Worm (Caenorhabditis elegans): ENCODE results near the gene Y68A4B.3.
"Not testable (repeated sequence)": the region's sequence is repeated elsewhere in the genome, so short reads cannot be mapped to it uniquely, and the experiment has no call there.

The Y68A4B.3 gene

ce11 chrV:17258868-17259267 lies 16.4 kb upstream of the Y68A4B.3 start, which contains the start of gene fbxa-85:
fbxa-85 (plus strand) TSS chrV:17259168.
- TF ChIP-seq ama-1 (optimal IDR thresholded peaks at IDR 0.05): no peak
- no peak for TF ChIP-seq skn-1 (tag; optimal IDR thresholded peaks at IDR 0.05)
- no peak for TF ChIP-seq nhr-10 (tag; optimal IDR thresholded peaks at IDR 0.05)
- TF ChIP-seq sma-3 (GFP tag; optimal IDR thresholded peaks at IDR 0.05): no peak
- no peak for TF ChIP-seq nhr-12 (tag; optimal IDR thresholded peaks at IDR 0.05)
- TF ChIP-seq nhr-25 (tag; optimal IDR thresholded peaks at IDR 0.05): no peak
- TF ChIP-seq nhr-23 (tag; optimal IDR thresholded peaks at IDR 0.05): no peak
- TF ChIP-seq ZK546.5 (tag; optimal IDR thresholded peaks at IDR 0.05): no peak
- no peak for TF ChIP-seq F13H6.1 (tag; optimal IDR thresholded peaks at IDR 0.05)
- TF ChIP-seq ceh-82 (tag; optimal IDR thresholded peaks at IDR 0.05): no peak
- no peak for TF ChIP-seq elt-1 (tag; optimal IDR thresholded peaks at IDR 0.05)
- TF ChIP-seq peb-1 (tag; optimal IDR thresholded peaks at IDR 0.05): no peak
- TF ChIP-seq snpc-4 (tag; optimal IDR thresholded peaks at IDR 0.05): no peak
- TF ChIP-seq nhr-11 (tag; optimal IDR thresholded peaks at IDR 0.05): no peak
- TF ChIP-seq Y55F3AM.14 (GFP tag; optimal IDR thresholded peaks at IDR 0.05): no peak
- no peak for TF ChIP-seq gmeb-1 (tag; optimal IDR thresholded peaks at IDR 0.05)

DNA sequence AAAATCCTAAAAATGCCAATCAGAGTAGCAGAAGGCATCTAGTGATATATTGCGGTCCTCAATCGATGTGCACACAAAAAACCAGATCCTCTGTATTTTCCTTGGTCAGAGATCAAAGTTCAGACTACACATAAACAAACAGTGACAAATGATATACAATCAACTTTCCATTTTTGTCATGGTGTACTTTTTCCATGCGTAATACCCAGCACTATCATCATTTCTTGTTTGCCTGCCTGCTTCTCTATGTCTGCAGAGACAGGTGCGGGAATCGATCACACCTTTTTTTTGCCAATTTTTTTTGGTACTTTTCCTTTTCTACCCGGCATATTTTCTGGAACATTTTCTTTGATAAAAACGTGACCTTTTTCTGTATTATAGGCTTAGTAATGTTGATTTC lies 15.8 kb upstream of the Y68A4B.3 start:
- TF ChIP-seq lsy-2 (tag; optimal IDR thresholded peaks at IDR 0.05): no peak
- TF ChIP-seq blmp-1 (tag; optimal IDR thresholded peaks at IDR 0.05; ENCODE audit: insufficient read depth): no peak
- peak; percentile 23 for TF ChIP-seq sma-9 (GFP tag; optimal IDR thresholded peaks at IDR 0.05)
- TF ChIP-seq sma-9 (tag; optimal IDR thresholded peaks at IDR 0.05): no peak
- no peak for TF ChIP-seq elt-1 (tag; optimal IDR thresholded peaks at IDR 0.05)
- TF ChIP-seq R02D3.7 (tag; optimal IDR thresholded peaks at IDR 0.05): no peak
- TF ChIP-seq fos-1 (tag; optimal IDR thresholded peaks at IDR 0.05): peak; percentile 72
- no peak for TF ChIP-seq sma-3 (GFP tag; optimal IDR thresholded peaks at IDR 0.05)

ce11 chrV:17257637-17258036 lies 15.2 kb upstream of the Y68A4B.3 start:
- no peak for TF ChIP-seq nhr-10 (tag; optimal IDR thresholded peaks at IDR 0.05)
- no peak for TF ChIP-seq snpc-4 (tag; optimal IDR thresholded peaks at IDR 0.05)
- TF ChIP-seq lsy-2 (tag; optimal IDR thresholded peaks at IDR 0.05): no peak

- TF ChIP-seq sma-3 (GFP tag; optimal IDR thresholded peaks at IDR 0.05): no peak
- TF ChIP-seq R02D3.7 (tag; optimal IDR thresholded peaks at IDR 0.05): no peak
- no peak for TF ChIP-seq sem-4 (tag; optimal IDR thresholded peaks at IDR 0.05)
- TF ChIP-seq mbf-1 (tag; optimal IDR thresholded peaks at IDR 0.05): no peak
- no peak for TF ChIP-seq lin-11 (tag; optimal IDR thresholded peaks at IDR 0.05)
- TF ChIP-seq nhr-6 (tag; optimal IDR thresholded peaks at IDR 0.05): no peak
- no peak for TF ChIP-seq nhr-21 (tag; optimal IDR thresholded peaks at IDR 0.05)
- TF ChIP-seq aly-2 (tag; optimal IDR thresholded peaks at IDR 0.05): no peak
- no peak for TF ChIP-seq lin-13 (GFP tag; optimal IDR thresholded peaks at IDR 0.05)
- no peak for TF ChIP-seq ceh-82 (tag; optimal IDR thresholded peaks at IDR 0.05)
- TF ChIP-seq ZK546.5 (tag; optimal IDR thresholded peaks at IDR 0.05): no peak
- TF ChIP-seq nhr-12 (tag; optimal IDR thresholded peaks at IDR 0.05): no peak
Measured at ce11 chrV:17255454-17255853, 13.0 kb upstream of the Y68A4B.3 start, which contains the start of gene srh-115. srh-115 (plus strand) TSS chrV:17255754.

ce11 chrV:17255028-17255427 lies 12.6 kb upstream of the Y68A4B.3 start, which contains the start of gene srh-116:
srh-116 (minus strand) TSS chrV:17255128.
- TF ChIP-seq ztf-4 (tag; optimal IDR thresholded peaks at IDR 0.05); lin-13 (GFP tag; optimal IDR thresholded peaks at IDR 0.05); lsy-2 (tag; optimal IDR thresholded peaks at IDR 0.05): not testable (repeated sequence)

DNA sequence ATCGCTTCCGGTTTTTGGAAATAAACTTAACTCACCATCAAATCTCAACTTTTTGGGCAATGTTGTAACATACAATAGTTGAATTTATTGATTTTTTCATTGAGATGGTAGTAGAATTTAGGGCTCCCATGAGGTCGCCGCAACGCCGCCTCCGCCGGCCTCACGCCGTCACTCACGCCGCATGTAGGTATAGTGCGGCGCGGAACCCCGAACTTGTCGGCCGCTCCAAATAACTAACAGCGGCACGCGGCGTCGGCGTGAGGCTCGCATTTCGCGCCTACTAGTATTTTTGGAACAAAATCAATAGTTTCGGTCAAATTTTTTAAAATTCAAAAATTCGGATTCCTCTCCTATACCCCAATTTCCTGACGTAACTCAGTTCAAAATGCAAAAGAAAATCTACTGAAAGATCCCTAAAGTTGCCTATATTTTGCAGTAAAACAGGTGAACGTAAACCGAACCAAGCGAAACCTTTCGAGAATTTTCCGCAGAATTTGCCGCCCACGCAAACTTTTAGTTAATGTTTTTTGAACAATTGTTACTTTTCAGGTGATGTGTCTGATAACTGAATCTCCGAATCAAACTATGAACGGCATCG lies 9.0 kb upstream of the Y68A4B.3 start, which contains the start of gene Y61B8A.6:
Gene Y61B8A.6, plus strand, starts transcription at position 548 of the 598 bp plus-strand sequence.
- TF ChIP-seq nhr-129 (tag; optimal IDR thresholded peaks at IDR 0.05): no peak
- no peak for TF ChIP-seq nhr-237 (tag; optimal IDR thresholded peaks at IDR 0.05)
- no peak for TF ChIP-seq ztf-4 (tag; optimal IDR thresholded peaks at IDR 0.05)
- no peak for TF ChIP-seq nhr-23 (tag; optimal IDR thresholded peaks at IDR 0.05)
- no peak for TF ChIP-seq snpc-4 (tag; optimal IDR thresholded peaks at IDR 0.05)
- TF ChIP-seq ZK546.5 (tag; optimal IDR thresholded peaks at IDR 0.05): no peak
